Worm (Caenorhabditis elegans) whole organism, L1 larva: ENCODE data around the gene K03A11.4.

Experiments
- ceh-82 ChIP-seq, 3 experiments: fragments of 150-350 bp in 1 of 3; sonication (generic microtip) in 2 of 3; optimal IDR thresholded peaks; 2 replicates each; lab custom pipeline; 2014 to 2017; ENCODE audit warnings: missing biosample characterization in 3 of 3, missing genetic modification characterization in 3 of 3
- ceh-90 ChIP-seq: sonication (generic microtip); optimal IDR thresholded peaks from 2 replicates; lab custom pipeline; 2016; ENCODE audit warnings: missing genetic modification characterization, missing compliant biosample characterization
- fkh-10 ChIP-seq: sonication (generic microtip); optimal IDR thresholded peaks from 2 replicates; lab custom pipeline; 2017; ENCODE audit warnings: missing biosample characterization, missing genetic modification reagents, missing genetic modification characterization
- nhr-12 ChIP-seq: sonication (generic microtip); optimal IDR thresholded peaks from 2 replicates; lab custom pipeline; 2017; ENCODE audit warnings: missing biosample characterization, missing genetic modification characterization
- nhr-237 ChIP-seq: fragments of 150-350 bp; optimal IDR thresholded peaks from 2 replicates; lab custom pipeline; 2014; ENCODE audit warnings: missing biosample characterization, missing genetic modification characterization
- nhr-77 ChIP-seq: fragments of 150-350 bp; optimal IDR thresholded peaks from 2 replicates; lab custom pipeline; 2014; ENCODE audit warnings: missing biosample characterization, missing genetic modification characterization
- snpc-4 ChIP-seq: fragments of 150-350 bp; optimal IDR thresholded peaks from 2 replicates; lab custom pipeline; 2014; ENCODE audit warnings: missing biosample characterization, missing genetic modification characterization
- tbx-2 ChIP-seq: sonication (generic microtip); optimal IDR thresholded peaks from 2 replicates; lab custom pipeline; 2016; ENCODE audit warnings: missing genetic modification characterization, missing compliant biosample characterization
- unc-130 ChIP-seq: fragments of 150-350 bp; optimal IDR thresholded peaks from 2 replicates; lab custom pipeline; 2017; ENCODE audit warnings: missing biosample characterization, missing genetic modification characterization, inconsistent platforms
- unc-62 ChIP-seq: fragments of 150-350 bp; optimal IDR thresholded peaks from 2 replicates; lab custom pipeline; 2014; ENCODE audit warnings: missing biosample characterization, missing genetic modification reagents, missing genetic modification characterization
- zag-1 ChIP-seq: fragments of 150-350 bp; optimal IDR thresholded peaks from 2 replicates; lab custom pipeline; 2014; ENCODE audit warnings: missing biosample characterization, missing genetic modification characterization

DNA sequence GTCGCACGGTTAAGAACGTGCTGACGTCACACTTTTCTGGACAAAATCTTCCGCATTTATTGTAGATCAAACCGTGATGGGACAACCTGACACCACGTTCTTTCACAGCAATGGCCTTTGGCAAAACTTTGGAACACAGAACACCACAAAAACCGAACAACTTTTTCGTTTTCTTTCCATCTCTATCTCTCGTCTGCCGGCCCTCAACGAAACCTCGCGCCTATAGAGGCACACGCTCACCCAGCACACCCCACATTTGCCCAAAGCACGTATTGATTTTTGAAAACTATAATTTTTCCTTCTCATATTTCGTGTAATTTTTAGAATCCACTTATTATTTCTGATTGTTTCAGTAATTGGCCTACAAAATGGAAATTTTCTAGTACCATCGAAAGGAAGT, 36.1 kb upstream of the K03A11.4 start:
- TF ChIP-seq ceh-90 (tag; lab: Kevin White, UChicago) (no peak), nhr-12 (no peak), ceh-82 (tag; optimal IDR thresholded peaks at IDR 0.05; lab: Kevin White, UChicago) (no peak), snpc-4 (no peak), unc-130 (no peak), zag-1 (tag; lab: Kevin White, UChicago) (no peak), nhr-237 (tag; lab: Kevin White, UChicago) (no peak), tbx-2 (tag; lab: Kevin White, UChicago) (no peak), unc-62 (GFP tag; lab: Kevin White, UChicago) (no peak), nhr-77 (no peak), fkh-10 (GFP tag; lab: Kevin White, UChicago) (no peak)
